Worm (Caenorhabditis elegans) whole organism, L1 larva: Measurements from ENCODE around the gene Y57G11C.33.
A peak's percentile ranks its signal among the peaks of the same experiment; 100 is the strongest.

ENCODE experiments used
- C04F5.9 ChIP-seq: sonication (generic microtip); optimal IDR thresholded peaks from 2 replicates; lab custom pipeline; 2016; ENCODE audit warnings: missing genetic modification characterization, missing compliant biosample characterization
- F16B12.6 ChIP-seq: fragments of 150-350 bp; optimal IDR thresholded peaks from 2 replicates; lab custom pipeline; 2014; ENCODE audit warnings: missing biosample characterization, missing genetic modification characterization
- Y116A8C.19 ChIP-seq: sonication (generic microtip); optimal IDR thresholded peaks from 2 replicates; lab custom pipeline; 2016; ENCODE audit warnings: missing compliant biosample characterization, missing genetic modification characterization, borderline replicate concordance
- aha-1 ChIP-seq: fragments of 150-350 bp; optimal IDR thresholded peaks from 2 replicates; lab custom pipeline; 2014; ENCODE audit warnings: missing biosample characterization, missing genetic modification characterization
- ceh-8 ChIP-seq: fragments of 200-800 bp; sonication (Bioruptor generic); optimal IDR thresholded peaks from 2 replicates; lab custom pipeline; 2018; ENCODE audit warnings: mild to moderate bottlenecking, missing genetic modification characterization, moderate library complexity, missing compliant biosample characterization
- ceh-82 ChIP-seq, 3 experiments: fragments of 150-350 bp in 1 of 3; sonication (generic microtip) in 2 of 3; optimal IDR thresholded peaks; 2 replicates each; lab custom pipeline; 2014 to 2017; ENCODE audit warnings: missing biosample characterization in 3 of 3, missing genetic modification characterization in 3 of 3
- ceh-90 ChIP-seq: sonication (generic microtip); optimal IDR thresholded peaks from 2 replicates; lab custom pipeline; 2016; ENCODE audit warnings: missing genetic modification characterization, missing compliant biosample characterization
- ces-1 ChIP-seq: fragments of 150-350 bp; optimal IDR thresholded peaks from 2 replicates; lab custom pipeline; 2014; ENCODE audit warnings: missing biosample characterization, missing genetic modification reagents, missing genetic modification characterization
- dpl-1 ChIP-seq, 3 experiments: fragments of 150-350 bp in 2 of 3; sonication (generic microtip) in 1 of 3; optimal IDR thresholded peaks; 2 replicates each; lab custom pipeline; 2014 to 2017; ENCODE audit warnings: missing biosample characterization in 3 of 3, missing genetic modification characterization in 3 of 3, missing genetic modification reagents in 3 of 3
- dsc-1 ChIP-seq: sonication (generic microtip); optimal IDR thresholded peaks from 2 replicates; lab custom pipeline; 2016; ENCODE audit warnings: mild to moderate bottlenecking, missing genetic modification characterization, missing compliant biosample characterization
- efl-1 ChIP-seq, 4 experiments: fragments of 150-350 bp; optimal IDR thresholded peaks in 3 of 4; peaks in 1 of 4; 1 replicate in 1 of 4; 2 replicates in 3 of 4; lab custom pipeline; 2014; ENCODE audit warnings: missing biosample characterization in 2 of 4, missing genetic modification characterization in 2 of 4, missing genetic modification reagents in 2 of 4
- efl-3 ChIP-seq: fragments of 200-800 bp; sonication (Bioruptor generic); optimal IDR thresholded peaks from 2 replicates; lab custom pipeline; 2018; ENCODE audit warnings: mild to moderate bottlenecking, missing genetic modification characterization, missing compliant biosample characterization
- egl-13 ChIP-seq: sonication (generic microtip); optimal IDR thresholded peaks from 2 replicates; lab custom pipeline; 2016; ENCODE audit warnings: missing genotype, missing genetic modification reagents, missing genetic modification characterization, missing compliant biosample characterization
- egl-27 ChIP-seq, 2 experiments: fragments of 150-350 bp in 1 of 2; sonication (generic microtip); optimal IDR thresholded peaks; 3 replicates each; lab custom pipeline; 2017 to 2018; ENCODE audit warnings: missing biosample characterization in 2 of 2, missing genetic modification characterization in 2 of 2, missing genetic modification reagents in 2 of 2
- elt-2 ChIP-seq: sonication (generic microtip); optimal IDR thresholded peaks from 2 replicates; lab custom pipeline; 2016; ENCODE audit warnings: missing genetic modification characterization, mild to moderate bottlenecking, inconsistent platforms, missing compliant biosample characterization, missing genetic modification reagents
- elt-3 ChIP-seq, 6 experiments: fragments of 150-350 bp in 1 of 6; sonication (generic microtip); optimal IDR thresholded peaks; 2 replicates each; lab custom pipeline; 2017 to 2018; ENCODE audit warnings: missing biosample characterization in 6 of 6, missing genetic modification characterization in 6 of 6, inconsistent platforms in 1 of 6
- ets-5 ChIP-seq: fragments of 200-800 bp; sonication (Bioruptor generic); IDR thresholded peaks from 2 replicates; pipeline ENCODE4 v1.3.6; 2022; ENCODE audit warnings: missing genetic modification characterization, missing compliant biosample characterization
- fkh-10 ChIP-seq: sonication (generic microtip); optimal IDR thresholded peaks from 2 replicates; lab custom pipeline; 2017; ENCODE audit warnings: missing biosample characterization, missing genetic modification reagents, missing genetic modification characterization
- grh-1 ChIP-seq: fragments of 200-800 bp; sonication (Bioruptor generic); IDR thresholded peaks from 2 replicates; pipeline ENCODE4 v1.3.6; 2022; ENCODE audit warnings: missing genetic modification reagents, missing genetic modification characterization, missing compliant biosample characterization
- jun-1 ChIP-seq: fragments of 150-350 bp; optimal IDR thresholded peaks from 2 replicates; lab custom pipeline; 2014; ENCODE audit warnings: missing biosample characterization, missing genetic modification reagents, missing genetic modification characterization
- lin-13 ChIP-seq: fragments of 150-350 bp; optimal IDR thresholded peaks from 2 replicates; lab custom pipeline; 2014; ENCODE audit warnings: missing biosample characterization, missing genetic modification reagents, missing genetic modification characterization
- lin-14 ChIP-seq: fragments of 200-800 bp; sonication (Bioruptor generic); optimal IDR thresholded peaks from 2 replicates; lab custom pipeline; 2018; ENCODE audit warnings: mild to moderate bottlenecking, missing genetic modification characterization, moderate library complexity, missing compliant biosample characterization
- lin-15B ChIP-seq: fragments of 150-350 bp; sonication (generic microtip); optimal IDR thresholded peaks from 3 replicates; lab custom pipeline; 2014; ENCODE audit warnings: missing biosample characterization, missing genetic modification characterization
- lin-35 ChIP-seq, 2 experiments: fragments of 150-350 bp; optimal IDR thresholded peaks; 2 replicates each; lab custom pipeline; 2014; ENCODE audit warnings: missing biosample characterization in 2 of 2, missing genetic modification characterization in 2 of 2, missing genetic modification reagents in 2 of 2
- lin-39 ChIP-seq: fragments of 150-350 bp; optimal IDR thresholded peaks from 2 replicates; lab custom pipeline; 2014; ENCODE audit warnings: missing biosample characterization, missing genetic modification reagents, missing genetic modification characterization
- lsy-2 ChIP-seq, 2 experiments: fragments of 150-350 bp; optimal IDR thresholded peaks; 2 replicates each; lab custom pipeline; 2014; ENCODE audit warnings: missing biosample characterization in 2 of 2, missing genetic modification characterization in 2 of 2
- mab-9 ChIP-seq: fragments of 200-800 bp; sonication (Bioruptor generic); IDR thresholded peaks from 2 replicates; pipeline ENCODE4 v1.3.6; 2022; ENCODE audit warnings: missing genetic modification reagents, missing genetic modification characterization, missing compliant biosample characterization
- mdl-1 ChIP-seq, 2 experiments: fragments of 150-350 bp; optimal IDR thresholded peaks; 2 replicates each; lab custom pipeline; 2014 to 2017; ENCODE audit warnings: missing biosample characterization in 2 of 2, missing genetic modification characterization in 2 of 2, inconsistent platforms in 1 of 2
- mep-1 ChIP-seq: fragments of 150-350 bp; optimal IDR thresholded peaks from 2 replicates; lab custom pipeline; 2014; ENCODE audit warnings: missing biosample characterization, missing genetic modification characterization
- nhr-11 ChIP-seq: fragments of 150-350 bp; optimal IDR thresholded peaks from 2 replicates; lab custom pipeline; 2014; ENCODE audit warnings: missing biosample characterization, missing genetic modification characterization
- nhr-12 ChIP-seq: sonication (generic microtip); optimal IDR thresholded peaks from 2 replicates; lab custom pipeline; 2017; ENCODE audit warnings: missing biosample characterization, missing genetic modification characterization
- nhr-20 ChIP-seq: sonication (generic microtip); optimal IDR thresholded peaks from 2 replicates; lab custom pipeline; 2016; ENCODE audit warnings: mild to moderate bottlenecking, missing genetic modification characterization, missing compliant biosample characterization
- nhr-28 ChIP-seq: fragments of 150-350 bp; optimal IDR thresholded peaks from 2 replicates; lab custom pipeline; 2014; ENCODE audit warnings: missing biosample characterization, missing genetic modification characterization
- nhr-47 ChIP-seq: sonication (generic microtip); optimal IDR thresholded peaks from 2 replicates; lab custom pipeline; 2016; ENCODE audit warnings: mild to moderate bottlenecking, missing genetic modification characterization, moderate library complexity, missing compliant biosample characterization
- nhr-71 ChIP-seq: sonication (generic microtip); optimal IDR thresholded peaks from 2 replicates; lab custom pipeline; 2016; ENCODE audit warnings: mild to moderate bottlenecking, missing genetic modification characterization, moderate library complexity, missing compliant biosample characterization
- nhr-76 ChIP-seq: sonication (generic microtip); optimal IDR thresholded peaks from 2 replicates; lab custom pipeline; 2017; ENCODE audit warnings: missing biosample characterization, missing genetic modification characterization
- nhr-85 ChIP-seq: sonication (generic microtip); peaks from one replicate; lab custom pipeline; 2016; ENCODE audit warnings: missing genetic modification characterization, inconsistent platforms, missing compliant biosample characterization
- nhr-90 ChIP-seq: sonication (generic microtip); optimal IDR thresholded peaks from 2 replicates; lab custom pipeline; 2016; ENCODE audit warnings: mild to moderate bottlenecking, missing genetic modification characterization, missing compliant biosample characterization; ENCODE audit not compliant: poor library complexity
- pag-3 ChIP-seq: sonication (generic microtip); optimal IDR thresholded peaks from 2 replicates; lab custom pipeline; 2017; ENCODE audit warnings: missing genetic modification characterization, mild to moderate bottlenecking, missing compliant biosample characterization, antibody characterized with exemption, borderline replicate concordance; ENCODE audit not compliant: insufficient read depth
- pqm-1 ChIP-seq: sonication (generic microtip); optimal IDR thresholded peaks from 3 replicates; lab custom pipeline; 2017; ENCODE audit warnings: missing biosample characterization, missing genetic modification characterization
- rnt-1 ChIP-seq: sonication (generic microtip); optimal IDR thresholded peaks from 2 replicates; lab custom pipeline; 2016; ENCODE audit warnings: mild to moderate bottlenecking, missing genetic modification characterization, moderate library complexity, missing compliant biosample characterization
- snpc-4 ChIP-seq: fragments of 150-350 bp; optimal IDR thresholded peaks from 2 replicates; lab custom pipeline; 2014; ENCODE audit warnings: missing biosample characterization, missing genetic modification characterization
- snu-23 ChIP-seq: sonication (generic microtip); optimal IDR thresholded peaks from 2 replicates; lab custom pipeline; 2016; ENCODE audit warnings: missing genetic modification characterization, missing compliant biosample characterization
- sox-4 ChIP-seq: sonication (generic microtip); optimal IDR thresholded peaks from 2 replicates; lab custom pipeline; 2016; ENCODE audit warnings: missing genetic modification characterization, missing compliant biosample characterization
- swsn-7 ChIP-seq: sonication (generic microtip); optimal IDR thresholded peaks from 2 replicates; lab custom pipeline; 2016; ENCODE audit warnings: missing genetic modification characterization, missing compliant biosample characterization
- tlp-1 ChIP-seq: fragments of 150-350 bp; optimal IDR thresholded peaks from 2 replicates; lab custom pipeline; 2014; ENCODE audit warnings: missing biosample characterization, missing genetic modification characterization
- unc-30 ChIP-seq: sonication (generic microtip); optimal IDR thresholded peaks from 2 replicates; lab custom pipeline; 2017; ENCODE audit warnings: missing biosample characterization, missing genetic modification characterization
- unc-62 ChIP-seq: fragments of 150-350 bp; optimal IDR thresholded peaks from 2 replicates; lab custom pipeline; 2014; ENCODE audit warnings: missing biosample characterization, missing genetic modification reagents, missing genetic modification characterization
- zip-4 ChIP-seq: fragments of 200-800 bp; sonication (Bioruptor generic); optimal IDR thresholded peaks from 2 replicates; lab custom pipeline; 2018; ENCODE audit warnings: mild to moderate bottlenecking, missing genetic modification characterization, moderate library complexity, missing compliant biosample characterization
- ztf-11 ChIP-seq, 2 experiments: sonication (generic microtip); optimal IDR thresholded peaks; 2 replicates each; lab custom pipeline; 2016 to 2017; ENCODE audit warnings: missing genetic modification characterization in 2 of 2, missing biosample characterization in 1 of 2, missing compliant biosample characterization in 1 of 2
- ztf-4 ChIP-seq: fragments of 150-350 bp; optimal IDR thresholded peaks from 2 replicates; lab custom pipeline; 2014; ENCODE audit warnings: missing biosample characterization, missing genetic modification characterization

Gene Y57G11C.33

DNA sequence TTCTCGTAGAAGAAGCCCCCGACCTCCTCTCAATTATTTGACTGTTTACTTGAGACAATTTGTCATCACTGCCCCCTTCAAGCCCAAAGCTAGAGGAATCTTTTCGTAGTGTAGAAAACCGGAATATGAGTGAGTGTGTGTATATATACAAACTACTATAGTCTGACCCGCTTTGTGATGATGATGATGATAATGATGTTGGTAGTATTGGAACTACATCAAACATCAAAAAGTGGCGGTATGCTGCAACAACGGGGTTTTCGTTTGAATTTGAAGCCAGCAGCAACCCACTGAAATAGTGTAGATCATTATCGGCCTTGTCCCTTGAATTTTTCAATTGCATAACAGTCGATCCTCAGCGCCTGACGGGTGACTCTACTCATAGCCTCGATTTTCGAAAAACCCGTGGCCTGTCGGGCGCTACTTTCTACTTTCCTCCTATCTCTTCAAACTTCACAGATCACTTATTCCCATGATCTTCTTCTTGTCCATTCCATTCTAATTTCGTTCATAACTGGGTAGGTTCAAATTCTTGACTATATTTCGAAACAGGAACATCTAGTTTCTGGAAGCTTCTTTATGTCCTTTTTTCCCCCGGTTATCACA lies 44.9 kb upstream of the Y57G11C.33 start:
- TF ChIP-seq lin-35 (GFP tag; optimal IDR thresholded peaks at IDR 0.05; lab: Kevin White, UChicago): peak; percentile 1 to 26
- no peak for TF ChIP-seq egl-27 (tag; optimal IDR thresholded peaks at IDR 0.05; lab: Kevin White, UChicago)
- peak; percentile 83 for TF ChIP-seq nhr-85 (tag; lab: Kevin White, UChicago)
- TF ChIP-seq rnt-1 (tag; lab: Kevin White, UChicago): peak; percentile 52
- TF ChIP-seq ceh-82 (tag; optimal IDR thresholded peaks at IDR 0.05; lab: Kevin White, UChicago): no peak
- no peak for TF ChIP-seq lsy-2 (tag; optimal IDR thresholded peaks at IDR 0.05; lab: Kevin White, UChicago)
- peak; percentile 81 for TF ChIP-seq nhr-20 (tag; lab: Kevin White, UChicago)
- no peak for TF ChIP-seq lin-15B (tag; lab: Kevin White, UChicago)
- no peak for TF ChIP-seq pag-3 (tag; lab: Kevin White, UChicago)
- TF ChIP-seq mep-1 (tag; lab: Kevin White, UChicago): no peak
- TF ChIP-seq aha-1: peak; percentile 6
- no peak for TF ChIP-seq dsc-1 (tag; lab: Kevin White, UChicago)
- TF ChIP-seq C04F5.9: no peak
- no peak for TF ChIP-seq ztf-11 (tag; optimal IDR thresholded peaks at IDR 0.05; lab: Kevin White, UChicago)
- TF ChIP-seq efl-3 (GFP tag; lab: Kevin White, UChicago): no peak
- TF ChIP-seq Y116A8C.19 (tag; lab: Kevin White, UChicago): no peak
- no peak for TF ChIP-seq ztf-4
- no peak for TF ChIP-seq nhr-76 (tag; lab: Kevin White, UChicago)
- no peak for TF ChIP-seq zip-4 (GFP tag; lab: Kevin White, UChicago)
- TF ChIP-seq sox-4 (tag; lab: Kevin White, UChicago): no peak
- peak; percentile 29 for TF ChIP-seq lin-14 (GFP tag; lab: Kevin White, UChicago)
- no peak for TF ChIP-seq nhr-12 (tag; lab: Kevin White, UChicago)
- TF ChIP-seq nhr-47: no peak
- no peak for TF ChIP-seq mab-9 (GFP tag; lab: Robert Waterston, UW)
- TF ChIP-seq ets-5 (GFP tag; lab: Robert Waterston, UW): no peak
- TF ChIP-seq unc-30 (tag; lab: Kevin White, UChicago): no peak
- no peak for TF ChIP-seq elt-2 (tag; lab: Kevin White, UChicago)
- TF ChIP-seq efl-1 (optimal IDR thresholded peaks at IDR 0.05; lab: Kevin White, UChicago): no peak
- peak in 1 of 2 experiments; percentile 28 for TF ChIP-seq efl-1 (GFP tag; optimal IDR thresholded peaks at IDR 0.05 in 1 of 2; lab: Kevin White, UChicago)
- no peak for TF ChIP-seq nhr-28 (tag; lab: Kevin White, UChicago)
- peak; percentile 34 for TF ChIP-seq nhr-71
- TF ChIP-seq snu-23 (GFP tag; lab: Kevin White, UChicago): peak; percentile 53
- TF ChIP-seq F16B12.6 (tag; lab: Kevin White, UChicago): no peak
- TF ChIP-seq ces-1 (GFP tag; lab: Kevin White, UChicago): no peak
- no peak for TF ChIP-seq jun-1 (tag; lab: Kevin White, UChicago)
- no peak for TF ChIP-seq nhr-11 (tag; lab: Kevin White, UChicago)
- TF ChIP-seq unc-62 (GFP tag; lab: Kevin White, UChicago): no peak
- TF ChIP-seq swsn-7: peak; percentile 15
- peak in 1 of 2 experiments; percentile 2 for TF ChIP-seq mdl-1 (tag; optimal IDR thresholded peaks at IDR 0.05; lab: Kevin White, UChicago)
- no peak for TF ChIP-seq pqm-1 (tag; lab: Kevin White, UChicago)
- TF ChIP-seq elt-3 (tag; optimal IDR thresholded peaks at IDR 0.05; lab: Kevin White, UChicago): peak in 3 of 6 experiments; percentile 14 to 71 (median 39)
- TF ChIP-seq lin-13: peak; percentile 41
- TF ChIP-seq dpl-1 (GFP tag; optimal IDR thresholded peaks at IDR 0.05; lab: Kevin White, UChicago): peak in 1 of 3 experiments; percentile 9
- no peak for TF ChIP-seq fkh-10 (GFP tag; lab: Kevin White, UChicago)
- TF ChIP-seq nhr-90 (tag; lab: Kevin White, UChicago): no peak
- TF ChIP-seq egl-13: no peak
- no peak for TF ChIP-seq ceh-90 (tag; lab: Kevin White, UChicago)
- no peak for TF ChIP-seq ceh-8 (GFP tag; lab: Kevin White, UChicago)
- no peak for TF ChIP-seq grh-1
- TF ChIP-seq snpc-4 (tag; lab: Kevin White, UChicago): peak; percentile 95
- no peak for TF ChIP-seq tlp-1 (tag; lab: Kevin White, UChicago)
- TF ChIP-seq lin-39 (tag; lab: Kevin White, UChicago): no peak
